Worm (Caenorhabditis elegans) whole organism, late embryonic: ENCODE results near the gene T05C1.1.

Experiments
- C38D4.7 ChIP-seq: fragments of 200-800 bp; sonication (Bioruptor generic); optimal IDR thresholded peaks from 2 replicates; lab custom pipeline; 2018; ENCODE audit warnings: mild to moderate bottlenecking, missing genetic modification characterization, moderate library complexity, missing compliant biosample characterization
- K02D7.2 ChIP-seq: sonication (generic microtip); optimal IDR thresholded peaks from 2 replicates; lab custom pipeline; 2017; ENCODE audit warnings: mild to moderate bottlenecking, missing genetic modification characterization, missing compliant biosample characterization
- K09A11.1 ChIP-seq: sonication (generic microtip); optimal IDR thresholded peaks from 2 replicates; lab custom pipeline; 2017; ENCODE audit warnings: antibody characterized with exemption, mild to moderate bottlenecking, missing genetic modification characterization, missing compliant biosample characterization; ENCODE audit not compliant: insufficient read depth
- Y22D7AL.16 ChIP-seq: sonication (generic microtip); optimal IDR thresholded peaks from 2 replicates; lab custom pipeline; 2016; ENCODE audit warnings: missing genetic modification characterization, missing compliant biosample characterization
- ceh-14 ChIP-seq: sonication (generic microtip); optimal IDR thresholded peaks from 2 replicates; lab custom pipeline; 2016; ENCODE audit warnings: missing genotype, missing genetic modification characterization, missing compliant biosample characterization
- ceh-30 ChIP-seq: fragments of 150-350 bp; optimal IDR thresholded peaks from 2 replicates; lab custom pipeline; 2014; ENCODE audit warnings: missing biosample characterization, missing genetic modification characterization
- ceh-31 ChIP-seq: sonication (generic microtip); optimal IDR thresholded peaks from 2 replicates; lab custom pipeline; 2016; ENCODE audit warnings: missing genetic modification characterization, missing compliant biosample characterization
- ceh-48 ChIP-seq: sonication (generic microtip); optimal IDR thresholded peaks from 2 replicates; lab custom pipeline; 2016; ENCODE audit warnings: missing genetic modification characterization, inconsistent platforms, missing compliant biosample characterization
- ceh-6 ChIP-seq: fragments of 200-800 bp; sonication (Bioruptor generic); optimal IDR thresholded peaks from 2 replicates; lab custom pipeline; 2018; ENCODE audit warnings: mild to moderate bottlenecking, missing genetic modification characterization, missing compliant biosample characterization
- che-1 ChIP-seq: sonication (generic microtip); optimal IDR thresholded peaks from 2 replicates; lab custom pipeline; 2016; ENCODE audit warnings: mild to moderate bottlenecking, missing genetic modification characterization, missing compliant biosample characterization
- elt-2 ChIP-seq: sonication (generic microtip); optimal IDR thresholded peaks from 2 replicates; lab custom pipeline; 2016; ENCODE audit warnings: missing genetic modification reagents, missing genetic modification characterization, missing compliant biosample characterization
- fkh-10 ChIP-seq: fragments of 150-350 bp; optimal IDR thresholded peaks from 2 replicates; lab custom pipeline; 2014; ENCODE audit warnings: missing biosample characterization, missing genetic modification reagents, missing genetic modification characterization
- fkh-6 ChIP-seq: sonication (generic microtip); optimal IDR thresholded peaks from 2 replicates; lab custom pipeline; 2016; ENCODE audit warnings: missing genetic modification characterization, missing compliant biosample characterization
- hlh-13 ChIP-seq: fragments of 200-800 bp; sonication (Bioruptor generic); optimal IDR thresholded peaks from 2 replicates; lab custom pipeline; 2018; ENCODE audit warnings: mild to moderate bottlenecking, missing genetic modification characterization, missing compliant biosample characterization
- lim-6 ChIP-seq: sonication (generic microtip); optimal IDR thresholded peaks from 2 replicates; lab custom pipeline; 2016; ENCODE audit warnings: missing genetic modification characterization, missing compliant biosample characterization
- lin-11 ChIP-seq: fragments of 200-800 bp; sonication (Bioruptor generic); optimal IDR thresholded peaks from 2 replicates; lab custom pipeline; 2018; ENCODE audit warnings: mild to moderate bottlenecking, missing genetic modification characterization, missing compliant biosample characterization
- mec-3 ChIP-seq: sonication (generic microtip); optimal IDR thresholded peaks from 2 replicates; lab custom pipeline; 2016; ENCODE audit warnings: borderline replicate concordance, missing genetic modification characterization, missing compliant biosample characterization
- nfya-1 ChIP-seq: sonication (generic microtip); optimal IDR thresholded peaks from 2 replicates; lab custom pipeline; 2017; ENCODE audit warnings: missing genetic modification characterization, mild to moderate bottlenecking, missing compliant biosample characterization, antibody characterized with exemption, moderate library complexity
- npax-4 ChIP-seq: sonication (generic microtip); optimal IDR thresholded peaks from 2 replicates; lab custom pipeline; 2016; ENCODE audit warnings: missing genetic modification characterization, missing compliant biosample characterization
- pqm-1 ChIP-seq: sonication (generic microtip); optimal IDR thresholded peaks from 2 replicates; lab custom pipeline; 2016; ENCODE audit warnings: missing genetic modification characterization, missing compliant biosample characterization
- pros-1 ChIP-seq: fragments of 150-350 bp; optimal IDR thresholded peaks from 2 replicates; lab custom pipeline; 2014; ENCODE audit warnings: missing biosample characterization, missing genetic modification reagents, missing genetic modification characterization
- ref-2 ChIP-seq: sonication (generic microtip); optimal IDR thresholded peaks from 2 replicates; lab custom pipeline; 2016; ENCODE audit warnings: missing genetic modification characterization, missing compliant biosample characterization
- rnt-1 ChIP-seq: sonication (generic microtip); optimal IDR thresholded peaks from 2 replicates; lab custom pipeline; 2016; ENCODE audit warnings: missing genetic modification characterization, missing compliant biosample characterization
- sdc-2 ChIP-seq: sonication (generic microtip); optimal IDR thresholded peaks from 2 replicates; lab custom pipeline; 2016; ENCODE audit warnings: missing genotype, missing genetic modification characterization, missing compliant biosample characterization
- sox-2 ChIP-seq: fragments of 200-800 bp; sonication (Bioruptor generic); IDR thresholded peaks from 2 replicates; pipeline ENCODE4 v1.3.6; 2022; ENCODE audit warnings: missing genetic modification reagents, missing genetic modification characterization, missing compliant biosample characterization
- syd-9 ChIP-seq: sonication (generic microtip); optimal IDR thresholded peaks from 2 replicates; lab custom pipeline; 2016; ENCODE audit warnings: mild to moderate bottlenecking, missing genetic modification characterization, moderate library complexity, missing compliant biosample characterization
- ttx-3 ChIP-seq: sonication (generic microtip); optimal IDR thresholded peaks from 2 replicates; lab custom pipeline; 2016; ENCODE audit warnings: missing genetic modification reagents, missing genetic modification characterization, missing compliant biosample characterization
- unc-3 ChIP-seq, 2 experiments: fragments of 200-800 bp in 1 of 2; sonication (Bioruptor generic) in 1 of 2; sonication (generic microtip) in 1 of 2; conservative IDR thresholded peaks in 1 of 2; optimal IDR thresholded peaks in 1 of 2; 2 replicates each; pipeline versions ENCODE4 v1.3.6 to Lab custom; 2016 to 2022; ENCODE audit warnings: missing compliant biosample characterization in 2 of 2, missing genetic modification characterization in 2 of 2, missing genetic modification reagents in 1 of 2
- unc-42 ChIP-seq: sonication (generic microtip); optimal IDR thresholded peaks from 2 replicates; lab custom pipeline; 2016; ENCODE audit warnings: missing genotype, missing genetic modification characterization, missing compliant biosample characterization
- unc-86 ChIP-seq: sonication (generic microtip); optimal IDR thresholded peaks from 2 replicates; lab custom pipeline; 2016; ENCODE audit warnings: missing genetic modification characterization, missing compliant biosample characterization
- zip-5 ChIP-seq: sonication (generic microtip); optimal IDR thresholded peaks from 2 replicates; lab custom pipeline; 2016; ENCODE audit warnings: missing genetic modification characterization, missing compliant biosample characterization

T05C1.1 gene

ce11 chrII:4478303-4478702, at the start of gene T05C1.1:
T05C1.1 (plus strand) TSS chrII:4478603.
- TF ChIP-seq ttx-3 (no peak), rnt-1 (tag; lab: Kevin White, UChicago) (no peak), lim-6 (tag; lab: Kevin White, UChicago) (no peak), ceh-31 (tag; lab: Kevin White, UChicago) (no peak), pros-1 (tag; lab: Kevin White, UChicago) (no peak), ceh-14 (no peak), unc-42 (tag; lab: Kevin White, UChicago) (no peak), sox-2 (GFP tag; lab: Robert Waterston, UW) (no peak), pqm-1 (tag; lab: Kevin White, UChicago) (no peak), syd-9 (no peak), che-1 (tag; lab: Kevin White, UChicago) (no peak), ceh-6 (no peak)

DNA sequence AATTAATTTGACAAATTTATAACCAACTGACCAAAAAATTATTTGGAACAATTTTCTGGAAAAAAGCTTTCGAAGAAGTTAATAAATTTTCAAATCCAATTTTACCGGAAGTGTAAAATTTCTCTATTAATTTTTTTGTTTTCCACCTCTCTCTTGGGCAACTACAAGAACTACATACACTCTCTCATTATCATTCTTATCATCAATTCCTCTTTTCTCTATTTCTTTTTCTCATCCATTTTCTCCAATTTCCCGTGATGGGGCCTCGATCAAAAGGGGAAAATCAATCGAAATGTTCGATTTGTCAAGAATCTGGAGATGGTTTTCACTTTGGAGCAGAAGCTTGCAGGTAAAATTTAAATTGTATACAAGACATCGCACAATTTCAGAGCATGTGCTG, 45.3 kb upstream of the T05C1.1 start, which contains the start of gene nhr-109:
TSS of gene nhr-109 (plus strand) at position 222 of the 400 bp plus-strand sequence.
- TF ChIP-seq syd-9 (no peak), C38D4.7 (GFP tag; lab: Kevin White, UChicago) (no peak), elt-2 (tag; lab: Kevin White, UChicago) (no peak), che-1 (tag; lab: Kevin White, UChicago) (no peak)
- TF ChIP-seq, all 69 proteins: peak for 0

- no peak for TF ChIP-seq K09A11.1 (tag; lab: Kevin White, UChicago)
- no peak for TF ChIP-seq sox-2 (GFP tag; lab: Robert Waterston, UW)
- TF ChIP-seq zip-5, result no peak
- TF ChIP-seq unc-86 (tag; lab: Kevin White, UChicago), result no peak
- no peak for TF ChIP-seq elt-2 (tag; lab: Kevin White, UChicago)
- TF ChIP-seq Y22D7AL.16, result no peak
- TF ChIP-seq ceh-31 (tag; lab: Kevin White, UChicago), result no peak
- TF ChIP-seq sdc-2 (tag; lab: Kevin White, UChicago), result no peak
- no peak for TF ChIP-seq ceh-30 (tag; lab: Kevin White, UChicago)
- TF ChIP-seq K02D7.2 (tag; lab: Kevin White, UChicago), result no peak
- no peak for TF ChIP-seq mec-3 (tag; lab: Kevin White, UChicago)
- no peak for TF ChIP-seq fkh-10
- TF ChIP-seq npax-4 (tag; lab: Kevin White, UChicago), result no peak
- TF ChIP-seq unc-3 (GFP tag; conservative IDR thresholded peaks at IDR 0.05; lab: Robert Waterston, UW), result no peak
- TF ChIP-seq unc-3 (tag; optimal IDR thresholded peaks at IDR 0.05; lab: Kevin White, UChicago), result no peak
- TF ChIP-seq lin-11 (tag; lab: Kevin White, UChicago), result no peak
These were observed 44.1 kb upstream of the T05C1.1 start for ce11 chrII:4434278-4434677.

ce11 chrII:4435134-4435533, 43.3 kb upstream of the T05C1.1 start, which contains the start of gene nhr-273:
nhr-273 (plus strand) TSS chrII:4435300.
- TF ChIP-seq fkh-6 (tag; lab: Kevin White, UChicago) (no peak), ceh-48 (tag; lab: Kevin White, UChicago) (no peak), elt-2 (tag; lab: Kevin White, UChicago) (peak; percentile 34), hlh-13 (no peak)

ce11 chrII:4438601-4439000, 39.8 kb upstream of the T05C1.1 start, which contains the start of gene nhr-16:
nhr-16 (plus strand) TSS chrII:4438805.
- TF ChIP-seq elt-2 (tag; lab: Kevin White, UChicago), result peak; percentile 43
- no peak for TF ChIP-seq ceh-48 (tag; lab: Kevin White, UChicago)

DNA sequence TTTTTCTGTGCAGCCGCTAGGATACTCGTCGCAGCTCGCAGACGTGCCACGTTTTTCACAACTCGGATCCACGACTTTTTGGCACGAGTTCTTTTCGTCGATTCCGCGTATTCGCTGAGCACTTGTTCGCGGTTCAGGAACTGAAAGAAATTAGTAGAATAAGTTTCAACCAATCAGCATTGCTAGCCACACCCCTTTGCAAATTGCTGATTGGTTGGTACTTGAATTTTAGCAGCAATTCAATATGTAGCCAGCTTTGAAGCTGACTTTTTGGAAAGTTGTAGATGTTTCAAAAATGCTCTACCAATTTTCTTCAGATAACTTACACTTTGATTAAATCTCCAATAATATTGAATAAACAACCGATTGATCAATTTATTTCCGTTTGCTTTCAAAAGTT, 37.1 kb upstream of the T05C1.1 start:
- TF ChIP-seq K02D7.2 (tag; lab: Kevin White, UChicago) (no peak), ref-2 (tag; lab: Kevin White, UChicago) (no peak), nfya-1 (peak; percentile 81)
